Worm (Caenorhabditis elegans) whole organism, L4 larva: ENCODE results near the gene kars-1.
A peak's percentile ranks its signal among the peaks of the same experiment; 100 is the strongest.

Source experiments
- D1046.2 ChIP-seq: fragments of 200-800 bp; sonication (Bioruptor generic); IDR thresholded peaks from 2 replicates; pipeline ENCODE4 v1.3.6; 2022; ENCODE audit warnings: missing genetic modification characterization, missing compliant biosample characterization
- F10B5.3 ChIP-seq: sonication (generic microtip); optimal IDR thresholded peaks from 2 replicates; lab custom pipeline; 2016; ENCODE audit warnings: mild to moderate bottlenecking, missing genetic modification characterization, missing compliant biosample characterization
- F26F4.8 ChIP-seq: fragments of 200-800 bp; sonication (Bioruptor generic); conservative IDR thresholded peaks from 2 replicates; pipeline ENCODE4 v1.3.6; 2022; ENCODE audit warnings: missing genetic modification characterization, missing compliant biosample characterization
- F37D6.2 ChIP-seq: sonication (generic microtip); optimal IDR thresholded peaks from 2 replicates; lab custom pipeline; 2016; ENCODE audit warnings: mild to moderate bottlenecking, missing genetic modification characterization, missing compliant biosample characterization
- F44E2.7 ChIP-seq: fragments of 200-800 bp; sonication (Bioruptor generic); IDR thresholded peaks from 2 replicates; pipeline ENCODE4 v2.1.2; 2022; ENCODE audit warnings: missing genetic modification characterization, missing compliant biosample characterization
- F49E8.2 ChIP-seq: sonication (generic microtip); optimal IDR thresholded peaks from 2 replicates; lab custom pipeline; 2016; ENCODE audit warnings: missing compliant biosample characterization, mild to moderate bottlenecking, missing genetic modification characterization, borderline replicate concordance
- Y48G9A.11 ChIP-seq: fragments of 200-800 bp; sonication (Bioruptor generic); IDR thresholded peaks from 2 replicates; pipeline ENCODE4 v1.3.6; 2022; ENCODE audit warnings: missing genetic modification reagents, missing genetic modification characterization, missing compliant biosample characterization
- ZK546.5 ChIP-seq, 2 experiments: sonication (generic microtip); optimal IDR thresholded peaks; 2 replicates each; lab custom pipeline; 2017; ENCODE audit warnings: missing biosample characterization in 2 of 2, missing genetic modification characterization in 2 of 2
- aha-1 ChIP-seq: fragments of 150-350 bp; peaks from one replicate; lab custom pipeline; 2014; ENCODE audit warnings: missing biosample characterization, missing genetic modification characterization
- aly-2 ChIP-seq: sonication (generic microtip); optimal IDR thresholded peaks from 2 replicates; lab custom pipeline; 2018; ENCODE audit warnings: missing biosample characterization, missing genetic modification characterization
- ama-1 ChIP-seq: fragments of 150-350 bp; optimal IDR thresholded peaks from 2 replicates; lab custom pipeline; 2014; ENCODE audit warnings: inconsistent platforms, mixed read lengths
- ceh-20 ChIP-seq: fragments of 200-800 bp; sonication (Bioruptor generic); IDR thresholded peaks from 2 replicates; pipeline ENCODE4 v1.3.6; 2022; ENCODE audit warnings: missing genetic modification reagents, missing genetic modification characterization, missing compliant biosample characterization
- ceh-32 ChIP-seq: sonication (generic microtip); optimal IDR thresholded peaks from 2 replicates; lab custom pipeline; 2016; ENCODE audit warnings: mild to moderate bottlenecking, missing genetic modification characterization, missing compliant biosample characterization; ENCODE audit not compliant: poor library complexity
- ceh-62 ChIP-seq: sonication (generic microtip); optimal IDR thresholded peaks from 2 replicates; lab custom pipeline; 2017; ENCODE audit warnings: missing biosample characterization, missing genetic modification characterization
- daf-12 ChIP-seq: fragments of 150-350 bp; optimal IDR thresholded peaks from 2 replicates; lab custom pipeline; 2014; ENCODE audit warnings: missing biosample characterization, missing genetic modification reagents, missing genetic modification characterization
- daf-16 ChIP-seq, 3 experiments: sonication (generic microtip); optimal IDR thresholded peaks; 2 replicates each; lab custom pipeline; 2016 to 2017; ENCODE audit warnings: missing genetic modification characterization in 3 of 3, missing genetic modification reagents in 3 of 3, mild to moderate bottlenecking in 2 of 3, missing compliant biosample characterization in 2 of 3, missing biosample characterization in 1 of 3, moderate library complexity in 1 of 3
- dmd-8 ChIP-seq: fragments of 200-800 bp; sonication (Bioruptor generic); IDR thresholded peaks from 2 replicates; pipeline ENCODE4 v1.3.6; 2022; ENCODE audit warnings: missing genetic modification characterization, missing compliant biosample characterization
- dpl-1 ChIP-seq: fragments of 150-350 bp; optimal IDR thresholded peaks from 2 replicates; lab custom pipeline; 2014; ENCODE audit warnings: missing biosample characterization, missing genetic modification reagents, missing genetic modification characterization
- duxl-1 ChIP-seq: sonication (generic microtip); optimal IDR thresholded peaks from 2 replicates; lab custom pipeline; 2016; ENCODE audit warnings: mild to moderate bottlenecking, missing genetic modification characterization, moderate library complexity, missing compliant biosample characterization; ENCODE audit not compliant: poor library complexity
- egl-27 ChIP-seq: sonication (generic microtip); optimal IDR thresholded peaks from 3 replicates; lab custom pipeline; 2017; ENCODE audit warnings: missing biosample characterization, missing genetic modification reagents, missing genetic modification characterization
- fkh-10 ChIP-seq: fragments of 150-350 bp; optimal IDR thresholded peaks from 2 replicates; lab custom pipeline; 2014; ENCODE audit warnings: missing biosample characterization, missing genetic modification reagents, missing genetic modification characterization
- hlh-11 ChIP-seq: fragments of 200-800 bp; sonication (Bioruptor generic); optimal IDR thresholded peaks from 2 replicates; lab custom pipeline; 2018; ENCODE audit warnings: mild to moderate bottlenecking, missing genetic modification characterization, missing compliant biosample characterization
- hmg-1.1 ChIP-seq: fragments of 200-800 bp; sonication (Bioruptor generic); IDR thresholded peaks from 2 replicates; pipeline ENCODE4 v1.3.6; 2022; ENCODE audit warnings: missing genetic modification reagents, missing genetic modification characterization, missing compliant biosample characterization
- lin-1 ChIP-seq: fragments of 200-800 bp; sonication (Bioruptor generic); IDR thresholded peaks from 2 replicates; pipeline ENCODE4 v1.3.6; 2022; ENCODE audit warnings: missing genetic modification reagents, missing genetic modification characterization, missing compliant biosample characterization
- lin-15B ChIP-seq: fragments of 150-350 bp; sonication (generic microtip); optimal IDR thresholded peaks from 3 replicates; lab custom pipeline; 2014; ENCODE audit warnings: missing biosample characterization, missing genetic modification characterization
- lin-38 ChIP-seq: fragments of 200-800 bp; sonication (Bioruptor generic); IDR thresholded peaks from 2 replicates; pipeline ENCODE4 v1.3.6; 2022; ENCODE audit warnings: missing genetic modification reagents, missing genetic modification characterization, missing compliant biosample characterization
- lin-39 ChIP-seq: fragments of 150-350 bp; optimal IDR thresholded peaks from 2 replicates; lab custom pipeline; 2014; ENCODE audit warnings: missing biosample characterization, missing genetic modification reagents, missing genetic modification characterization
- lir-3 ChIP-seq: sonication (generic microtip); optimal IDR thresholded peaks from 2 replicates; lab custom pipeline; 2016; ENCODE audit warnings: mild to moderate bottlenecking, missing genetic modification characterization, missing compliant biosample characterization
- lsy-2 ChIP-seq, 2 experiments: fragments of 150-350 bp in 1 of 2; sonication (generic microtip) in 1 of 2; optimal IDR thresholded peaks; 2 replicates each; lab custom pipeline; 2014 to 2017; ENCODE audit warnings: missing biosample characterization in 2 of 2, missing genetic modification characterization in 2 of 2
- madf-5 ChIP-seq, 2 experiments: fragments of 200-800 bp; sonication (Bioruptor generic); IDR thresholded peaks; 2 replicates each; pipeline ENCODE4 v1.3.6; 2022; ENCODE audit warnings: missing compliant biosample characterization in 2 of 2, missing genetic modification characterization in 2 of 2
- mes-2 ChIP-seq: sonication (generic microtip); optimal IDR thresholded peaks from 2 replicates; lab custom pipeline; 2016; ENCODE audit warnings: missing genotype, mild to moderate bottlenecking, missing genetic modification characterization, missing compliant biosample characterization; ENCODE audit not compliant: poor library complexity, severe bottlenecking
- nhr-10 ChIP-seq: fragments of 150-350 bp; optimal IDR thresholded peaks from 2 replicates; lab custom pipeline; 2014; ENCODE audit warnings: missing biosample characterization, missing genetic modification characterization
- nhr-111 ChIP-seq: fragments of 200-800 bp; sonication (Bioruptor generic); optimal IDR thresholded peaks from 2 replicates; lab custom pipeline; 2018; ENCODE audit warnings: mild to moderate bottlenecking, missing genetic modification characterization, missing compliant biosample characterization
- nhr-237 ChIP-seq: sonication (generic microtip); optimal IDR thresholded peaks from 2 replicates; lab custom pipeline; 2017; ENCODE audit warnings: missing biosample characterization, missing genetic modification characterization
- nhr-25 ChIP-seq: sonication (generic microtip); optimal IDR thresholded peaks from 2 replicates; lab custom pipeline; 2017; ENCODE audit warnings: missing genetic modification characterization, mild to moderate bottlenecking, missing compliant biosample characterization, antibody characterized with exemption, moderate library complexity, borderline replicate concordance; ENCODE audit not compliant: insufficient read depth
- nhr-41 ChIP-seq: fragments of 200-800 bp; sonication (Bioruptor generic); IDR thresholded peaks from 2 replicates; pipeline ENCODE4 v1.3.6; 2022; ENCODE audit warnings: missing genetic modification reagents, missing genetic modification characterization, missing compliant biosample characterization
- nhr-42 ChIP-seq: fragments of 200-800 bp; sonication (Bioruptor generic); IDR thresholded peaks from 2 replicates; pipeline ENCODE4 v1.3.6; 2022; ENCODE audit warnings: missing genetic modification characterization, missing compliant biosample characterization
- nhr-76 ChIP-seq: fragments of 150-350 bp; optimal IDR thresholded peaks from 2 replicates; lab custom pipeline; 2014; ENCODE audit warnings: missing biosample characterization, missing genetic modification characterization
- nhr-77 ChIP-seq: fragments of 150-350 bp; optimal IDR thresholded peaks from 2 replicates; lab custom pipeline; 2014; ENCODE audit warnings: missing biosample characterization, missing genetic modification characterization
- pha-4 ChIP-seq, 2 experiments: fragments of 150-350 bp in 1 of 2; fragments of 200-800 bp in 1 of 2; sonication (Bioruptor generic) in 1 of 2; IDR thresholded peaks in 1 of 2; optimal IDR thresholded peaks in 1 of 2; 2 replicates each; pipeline versions ENCODE4 v1.3.6 to Lab custom; 2014 to 2022; ENCODE audit warnings: missing genetic modification characterization in 2 of 2, missing genetic modification reagents in 2 of 2, missing biosample characterization in 1 of 2, missing compliant biosample characterization in 1 of 2
- php-3 ChIP-seq: fragments of 200-800 bp; sonication (Bioruptor generic); IDR thresholded peaks from 2 replicates; pipeline ENCODE4 v1.3.6; 2022; ENCODE audit warnings: missing genetic modification reagents, missing genetic modification characterization, missing compliant biosample characterization
- pqm-1 ChIP-seq: sonication (generic microtip); optimal IDR thresholded peaks from 2 replicates; lab custom pipeline; 2017; ENCODE audit warnings: missing biosample characterization, missing genetic modification characterization
- rbr-2 ChIP-seq: sonication (generic microtip); optimal IDR thresholded peaks from 2 replicates; lab custom pipeline; 2016; ENCODE audit warnings: missing genotype, missing genetic modification characterization, missing compliant biosample characterization
- sdz-12 ChIP-seq: fragments of 200-800 bp; sonication (Bioruptor generic); optimal IDR thresholded peaks from 2 replicates; lab custom pipeline; 2018; ENCODE audit warnings: mild to moderate bottlenecking, missing genetic modification characterization, missing compliant biosample characterization
- skn-1 ChIP-seq: fragments of 150-350 bp; optimal IDR thresholded peaks from 2 replicates; lab custom pipeline; 2014; ENCODE audit warnings: missing biosample characterization, missing genetic modification characterization
- snpc-4 ChIP-seq: fragments of 150-350 bp; optimal IDR thresholded peaks from 2 replicates; lab custom pipeline; 2014; ENCODE audit warnings: missing biosample characterization, missing genetic modification characterization
- tag-97 ChIP-seq: fragments of 200-800 bp; sonication (Bioruptor generic); IDR thresholded peaks from 2 replicates; pipeline ENCODE4 v1.3.6; 2022; ENCODE audit warnings: missing genetic modification characterization, missing compliant biosample characterization
- unc-130 ChIP-seq: sonication (generic microtip); optimal IDR thresholded peaks from 2 replicates; lab custom pipeline; 2016; ENCODE audit warnings: missing genetic modification reagents, missing genetic modification characterization, missing compliant biosample characterization
- zag-1 ChIP-seq: fragments of 150-350 bp; optimal IDR thresholded peaks from 2 replicates; lab custom pipeline; 2014; ENCODE audit warnings: missing biosample characterization, missing genetic modification characterization
- zfp-2 ChIP-seq: sonication (generic microtip); optimal IDR thresholded peaks from 2 replicates; lab custom pipeline; 2016; ENCODE audit warnings: mild to moderate bottlenecking, missing genetic modification characterization, missing compliant biosample characterization
- zfp-3 ChIP-seq: fragments of 200-800 bp; sonication (Bioruptor generic); conservative IDR thresholded peaks from 2 replicates; pipeline ENCODE4 v1.3.6; 2022; ENCODE audit warnings: missing genetic modification reagents, missing genetic modification characterization, missing compliant biosample characterization
- ztf-11 ChIP-seq: fragments of 150-350 bp; optimal IDR thresholded peaks from 2 replicates; lab custom pipeline; 2014; ENCODE audit warnings: missing biosample characterization, missing genetic modification characterization

The kars-1 gene

DNA sequence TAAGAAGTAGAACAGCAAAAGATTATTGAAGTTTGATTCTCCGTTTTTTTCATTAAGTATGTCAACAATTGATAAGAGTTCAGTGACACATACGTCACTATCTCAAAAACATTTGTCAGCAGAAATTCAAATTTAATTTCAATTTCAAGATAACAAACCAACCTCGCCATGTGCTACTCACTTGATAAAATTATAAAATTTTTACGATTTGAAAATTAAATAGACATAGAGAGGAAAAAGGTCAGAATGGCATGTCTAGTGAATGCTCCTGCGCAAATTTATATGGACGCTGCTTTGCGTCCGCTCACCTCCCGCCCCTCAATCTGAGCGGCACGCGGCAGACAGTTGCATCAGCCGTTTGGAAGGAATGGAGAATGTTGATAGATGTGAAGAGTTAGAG lies 12.0 kb downstream of the kars-1 start (continued):
- TF ChIP-seq daf-16 (GFP tag; optimal IDR thresholded peaks at IDR 0.05; lab: Kevin White, UChicago) (peak in 1 of 2 experiments; percentile 71), daf-16 (tag; optimal IDR thresholded peaks at IDR 0.05; lab: Kevin White, UChicago) (peak; percentile 93), daf-12 (no peak), fkh-10 (GFP tag; lab: Kevin White, UChicago) (no peak), egl-27 (tag; lab: Kevin White, UChicago) (no peak), ama-1 (lab: Kevin White, UChicago) (no peak), aly-2 (tag; lab: Kevin White, UChicago) (no peak), lin-39 (tag; lab: Kevin White, UChicago) (no peak), zfp-3 (peak; percentile 77), lir-3 (tag; lab: Kevin White, UChicago) (no peak), ceh-20 (GFP tag; lab: Robert Waterston, UW) (peak; percentile 42; the same call in 1 of the 2 replicates), dmd-8 (GFP tag; lab: Robert Waterston, UW) (no peak), ZK546.5 (tag; optimal IDR thresholded peaks at IDR 0.05; lab: Kevin White, UChicago) (no peak), tag-97 (GFP tag; lab: Robert Waterston, UW) (no peak), skn-1 (tag; lab: Kevin White, UChicago) (no peak), nhr-41 (GFP tag; lab: Robert Waterston, UW) (peak; percentile 77), lsy-2 (tag; optimal IDR thresholded peaks at IDR 0.05; lab: Kevin White, UChicago) (no peak), dpl-1 (no peak), ceh-32 (tag; lab: Kevin White, UChicago) (no peak), lin-1 (GFP tag; lab: Robert Waterston, UW) (peak; percentile 70), unc-130 (no peak), D1046.2 (GFP tag; lab: Robert Waterston, UW) (no peak), snpc-4 (tag; lab: Kevin White, UChicago) (no peak), aha-1 (no peak), mes-2 (no peak), Y48G9A.11 (GFP tag; lab: Robert Waterston, UW) (no peak), php-3 (GFP tag; lab: Robert Waterston, UW) (peak; percentile 96), hmg-1.1 (GFP tag; lab: Robert Waterston, UW) (no peak), F10B5.3 (tag; lab: Kevin White, UChicago) (no peak), nhr-237 (tag; lab: Kevin White, UChicago) (no peak), pha-4 (GFP tag; IDR thresholded peaks at IDR 0.05; lab: Robert Waterston, UW) (peak; percentile 58), pha-4 (tag; optimal IDR thresholded peaks at IDR 0.05; lab: Kevin White, UChicago) (no peak), nhr-25 (no peak), F37D6.2 (no peak), sdz-12 (GFP tag; lab: Kevin White, UChicago) (no peak), rbr-2 (tag; lab: Kevin White, UChicago) (no peak), lin-38 (GFP tag; lab: Robert Waterston, UW) (no peak; the same call in 1 of the 2 replicates), F44E2.7 (GFP tag; lab: Robert Waterston, UW) (no peak), duxl-1 (no peak), madf-5 (GFP tag; IDR thresholded peaks at IDR 0.05; lab: Robert Waterston, UW) (no peak), hlh-11 (tag; lab: Kevin White, UChicago) (peak; percentile 92), F49E8.2 (tag; lab: Kevin White, UChicago) (no peak), zfp-2 (no peak), F26F4.8 (GFP tag; lab: Robert Waterston, UW) (no peak), nhr-77 (tag; lab: Kevin White, UChicago) (peak; percentile 68), ztf-11 (no peak), nhr-10 (tag; lab: Kevin White, UChicago) (no peak), ceh-62 (tag; lab: Kevin White, UChicago) (no peak), nhr-76 (no peak), lin-15B (tag; lab: Kevin White, UChicago) (no peak), nhr-42 (GFP tag; lab: Robert Waterston, UW) (no peak), nhr-111 (no peak), pqm-1 (peak; percentile 91), zag-1 (tag; lab: Kevin White, UChicago) (no peak)
